Worm (Caenorhabditis elegans): ENCODE measurements around the gene Y53F4B.23.

DNA sequence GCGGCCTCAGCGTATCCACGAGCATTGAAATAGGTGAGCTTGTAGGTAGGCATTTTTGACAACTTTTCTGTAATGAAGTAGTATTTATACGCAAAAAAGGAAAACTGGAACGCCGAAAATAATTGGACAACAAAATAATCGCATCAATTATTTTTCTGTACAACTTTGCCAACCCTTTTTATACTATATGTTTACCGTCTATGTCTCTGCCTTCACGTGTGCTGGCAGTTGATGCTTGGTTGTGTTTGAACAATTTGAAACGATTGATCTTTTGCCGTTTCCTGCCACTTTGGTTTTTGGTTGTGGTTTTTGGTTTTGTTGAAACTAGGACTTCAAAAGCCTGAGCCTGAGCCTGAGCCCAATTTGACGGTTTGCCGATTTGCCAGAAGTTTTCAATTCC lies 43.0 kb downstream of the Y53F4B.23 start, which contains the start of gene gst-28:
- TF ChIP-seq elt-3 (tag; optimal IDR thresholded peaks at IDR 0.05) (no peak), unc-39 (tag; optimal IDR thresholded peaks at IDR 0.05) (no peak), hlh-1 (tag; optimal IDR thresholded peaks at IDR 0.05) (no peak), pha-4 (tag; optimal IDR thresholded peaks at IDR 0.05) (no peak), nhr-28 (tag; optimal IDR thresholded peaks at IDR 0.05) (no peak), ztf-11 (tag; optimal IDR thresholded peaks at IDR 0.05) (no peak)
